Fruit fly (Drosophila melanogaster) whole organism, embryonic: ENCODE data around the gene CG43886.

ENCODE experiments used
- Ada2b ChIP-seq: fragments of 200-800 bp; sonication (Bioruptor generic); IDR thresholded peaks from 2 replicates; pipeline ENCODE4 v1.3.6; 2022; ENCODE audit warnings: missing biosample characterization, missing genetic modification characterization
- C15 ChIP-seq: fragments of 200-800 bp; sonication (Bioruptor generic); IDR thresholded peaks from 3 replicates; pipeline ENCODE4 v1.3.6; 2022; ENCODE audit warnings: missing biosample characterization, missing genetic modification characterization
- CG10321 ChIP-seq: fragments of 200-800 bp; sonication (Bioruptor generic); IDR thresholded peaks from 2 replicates; pipeline ENCODE4 v1.3.6; 2022; ENCODE audit warnings: missing biosample characterization, missing genetic modification characterization
- CG10565 ChIP-seq: fragments of 200-800 bp; sonication (Bioruptor generic); optimal IDR thresholded peaks from 3 replicates; lab custom pipeline; 2016; ENCODE audit warnings: missing biosample characterization, mild to moderate bottlenecking, missing genetic modification characterization
- CG12744 ChIP-seq: fragments of 200-800 bp; sonication (Bioruptor generic); optimal IDR thresholded peaks from 2 replicates; lab custom pipeline; 2016; ENCODE audit warnings: missing biosample characterization, missing genetic modification characterization
- CG13424 ChIP-seq: fragments of 200-800 bp; sonication (Bioruptor generic); optimal IDR thresholded peaks from 2 replicates; lab custom pipeline; 2019; ENCODE audit warnings: missing biosample characterization, mild to moderate bottlenecking, missing genetic modification characterization, moderate library complexity
- CG13624 ChIP-seq: fragments of 200-800 bp; sonication (Bioruptor generic); optimal IDR thresholded peaks from 2 replicates; lab custom pipeline; 2016; ENCODE audit warnings: missing biosample characterization, missing genetic modification characterization
- CG14965 ChIP-seq: fragments of 200-800 bp; sonication (Bioruptor generic); optimal IDR thresholded peaks from 2 replicates; lab custom pipeline; 2016; ENCODE audit warnings: missing biosample characterization, missing genetic modification characterization, borderline replicate concordance
- CG15514 ChIP-seq: fragments of 200-800 bp; sonication (Bioruptor generic); optimal IDR thresholded peaks from 3 replicates; lab custom pipeline; 2017; ENCODE audit warnings: missing biosample characterization, missing genetic modification characterization, mild to moderate bottlenecking, moderate library complexity, missing genetic modification reagents
- CG16815 ChIP-seq: fragments of 200-800 bp; sonication (Bioruptor generic); optimal IDR thresholded peaks from 3 replicates; lab custom pipeline; 2017; ENCODE audit warnings: missing biosample characterization, mild to moderate bottlenecking, missing genetic modification characterization
- CG17328 ChIP-seq: fragments of 200-800 bp; sonication (Bioruptor generic); IDR thresholded peaks from 2 replicates; pipeline ENCODE4 v1.3.6; 2022; ENCODE audit warnings: missing biosample characterization, missing genetic modification characterization
- CG17912 ChIP-seq: fragments of 200-800 bp; sonication (Bioruptor generic); optimal IDR thresholded peaks from 2 replicates; lab custom pipeline; 2018; ENCODE audit warnings: missing biosample characterization, mild to moderate bottlenecking, missing genetic modification characterization
- CG2875 ChIP-seq: fragments of 200-800 bp; sonication (Bioruptor generic); optimal IDR thresholded peaks from 2 replicates; lab custom pipeline; 2017; ENCODE audit warnings: missing biosample characterization, mild to moderate bottlenecking, missing genetic modification characterization, missing genetic modification reagents
- CG31365 ChIP-seq: fragments of 200-800 bp; sonication (Bioruptor generic); optimal IDR thresholded peaks from 2 replicates; lab custom pipeline; 2018; ENCODE audit warnings: missing biosample characterization, mild to moderate bottlenecking, missing genetic modification characterization
- CG3163 ChIP-seq: fragments of 200-800 bp; sonication (Bioruptor generic); optimal IDR thresholded peaks from 3 replicates; lab custom pipeline; 2016; ENCODE audit warnings: missing biosample characterization, missing genetic modification characterization
- CG3847 ChIP-seq: fragments of 200-800 bp; sonication (Bioruptor generic); IDR thresholded peaks from 2 replicates; pipeline ENCODE4 v1.3.6; 2022; ENCODE audit warnings: missing biosample characterization, missing genetic modification characterization
- CG42726 ChIP-seq: fragments of 200-800 bp; sonication (Bioruptor generic); IDR thresholded peaks from 2 replicates; pipeline ENCODE4 v1.3.6; 2022; ENCODE audit warnings: missing biosample characterization, missing genetic modification characterization; ENCODE audit not compliant: partially characterized antibody
- CG4707 ChIP-seq: fragments of 200-800 bp; sonication (Bioruptor generic); optimal IDR thresholded peaks from 2 replicates; lab custom pipeline; 2018; ENCODE audit warnings: missing biosample characterization, mild to moderate bottlenecking, missing genetic modification characterization, moderate library complexity
- CG5953 ChIP-seq: fragments of 200-800 bp; sonication (Bioruptor generic); IDR thresholded peaks from 2 replicates; pipeline ENCODE4 v1.3.6; 2022; ENCODE audit warnings: missing biosample characterization, missing genetic modification characterization
- CG6272 ChIP-seq: fragments of 200-800 bp; sonication (Bioruptor generic); IDR thresholded peaks from 2 replicates; pipeline ENCODE4 v1.3.6; 2022; ENCODE audit warnings: missing biosample characterization, missing genetic modification characterization
- CG7271 ChIP-seq: fragments of 200-800 bp; sonication (Bioruptor generic); optimal IDR thresholded peaks from 2 replicates; lab custom pipeline; 2018; ENCODE audit warnings: missing biosample characterization, mild to moderate bottlenecking, missing genetic modification characterization, moderate library complexity
- CG8924 ChIP-seq: fragments of 200-800 bp; optimal IDR thresholded peaks from 3 replicates; lab custom pipeline; 2019; ENCODE audit warnings: missing biosample characterization, mild to moderate bottlenecking, missing genetic modification characterization, moderate library complexity
- Dref ChIP-seq: fragments of 200-800 bp; sonication (Bioruptor generic); IDR thresholded peaks from 2 replicates; pipeline ENCODE4 v1.3.6; 2022; ENCODE audit warnings: missing biosample characterization, missing genetic modification characterization
- E2f1 ChIP-seq: fragments of 200-800 bp; sonication (Bioruptor generic); IDR thresholded peaks from 2 replicates; pipeline ENCODE4 v1.3.6; 2022; ENCODE audit warnings: missing biosample characterization, missing genetic modification characterization
- HHEX ChIP-seq: fragments of 200-800 bp; sonication (Bioruptor generic); optimal IDR thresholded peaks from 3 replicates; lab custom pipeline; 2017; ENCODE audit warnings: missing biosample characterization, mild to moderate bottlenecking, missing genetic modification characterization, missing genetic modification reagents
- Kr ChIP-seq: fragments of 200-800 bp; sonication (Bioruptor generic); optimal IDR thresholded peaks from 2 replicates; lab custom pipeline; 2017; ENCODE audit warnings: missing biosample characterization, mild to moderate bottlenecking, missing genetic modification characterization
- Lhr ChIP-seq: fragments of 200-800 bp; sonication (Bioruptor generic); optimal IDR thresholded peaks from 3 replicates; lab custom pipeline; 2017; ENCODE audit warnings: mild to moderate bottlenecking, missing biosample characterization, missing genetic modification reagents, missing genetic modification characterization
- Lim3 ChIP-seq: fragments of 200-800 bp; sonication (Bioruptor generic); IDR thresholded peaks from 2 replicates; pipeline ENCODE4 v1.3.6; 2022; ENCODE audit warnings: missing biosample characterization, missing genetic modification characterization
- Nf-YA ChIP-seq: fragments of 200-800 bp; sonication (Bioruptor generic); IDR thresholded peaks from 2 replicates; pipeline ENCODE4 v1.3.6; 2022; ENCODE audit warnings: missing biosample characterization, missing genetic modification characterization
- Scr ChIP-seq: fragments of 200-800 bp; sonication (Bioruptor generic); IDR thresholded peaks from 2 replicates; pipeline ENCODE4 v1.3.6; 2022; ENCODE audit warnings: missing biosample characterization, missing genetic modification characterization; ENCODE audit not compliant: partially characterized antibody
- Taf1 ChIP-seq: fragments of 200-800 bp; sonication (Bioruptor generic); IDR thresholded peaks from 2 replicates; pipeline ENCODE4 v1.3.6; 2022; ENCODE audit warnings: missing biosample characterization, missing genetic modification characterization
- Usf ChIP-seq: fragments of 200-800 bp; sonication (Bioruptor generic); optimal IDR thresholded peaks from 2 replicates; lab custom pipeline; 2017; ENCODE audit warnings: missing genotype, missing biosample characterization, missing genetic modification characterization
- cato ChIP-seq: fragments of 200-800 bp; sonication (Bioruptor generic); optimal IDR thresholded peaks from 2 replicates; lab custom pipeline; 2016; ENCODE audit warnings: missing biosample characterization, missing genetic modification characterization, borderline replicate concordance
- caup ChIP-seq: fragments of 200-800 bp; sonication (Bioruptor generic); optimal IDR thresholded peaks from 3 replicates; lab custom pipeline; 2017; ENCODE audit warnings: missing biosample characterization, mild to moderate bottlenecking, missing genetic modification characterization, moderate library complexity; ENCODE audit not compliant: severe bottlenecking
- chinmo ChIP-seq: fragments of 200-800 bp; sonication (Bioruptor generic); IDR thresholded peaks from 4 replicates; pipeline ENCODE4 v1.3.6; 2022; ENCODE audit warnings: missing biosample characterization, missing genetic modification characterization; ENCODE audit not compliant: partially characterized antibody
- ci ChIP-seq: fragments of 200-800 bp; sonication (Bioruptor generic); IDR thresholded peaks from 3 replicates; pipeline ENCODE4 v1.3.6; 2022; ENCODE audit warnings: missing biosample characterization, missing genetic modification characterization
- dimm ChIP-seq: fragments of 200-800 bp; sonication (Bioruptor generic); IDR thresholded peaks from 2 replicates; pipeline ENCODE4 v1.3.6; 2022; ENCODE audit warnings: missing biosample characterization, missing genetic modification characterization
- en ChIP-seq: fragments of 200-800 bp; sonication (Bioruptor generic); optimal IDR thresholded peaks from 2 replicates; lab custom pipeline; 2016; ENCODE audit warnings: missing biosample characterization, missing genetic modification characterization
- inv ChIP-seq: fragments of 200-800 bp; sonication (Bioruptor generic); IDR thresholded peaks from 2 replicates; pipeline ENCODE4 v1.3.6; 2022; ENCODE audit warnings: missing biosample characterization, missing genetic modification characterization; ENCODE audit not compliant: partially characterized antibody
- ken ChIP-seq: fragments of 200-800 bp; sonication (Bioruptor generic); IDR thresholded peaks from 3 replicates; pipeline ENCODE4 v1.3.6; 2022; ENCODE audit warnings: missing biosample characterization, missing genetic modification characterization
- luna ChIP-seq: fragments of 200-800 bp; sonication (Bioruptor generic); optimal IDR thresholded peaks from 2 replicates; lab custom pipeline; 2016; ENCODE audit warnings: missing biosample characterization, missing genetic modification characterization
- mirr ChIP-seq: fragments of 200-800 bp; sonication (Bioruptor generic); optimal IDR thresholded peaks from 3 replicates; lab custom pipeline; 2018; ENCODE audit warnings: missing biosample characterization, mild to moderate bottlenecking, missing genetic modification characterization
- nmo ChIP-seq: fragments of 200-800 bp; sonication (Bioruptor generic); optimal IDR thresholded peaks from 2 replicates; lab custom pipeline; 2018; ENCODE audit warnings: missing biosample characterization, mild to moderate bottlenecking, missing genetic modification characterization, moderate library complexity
- schlank ChIP-seq: fragments of 200-800 bp; sonication (Bioruptor generic); optimal IDR thresholded peaks from 2 replicates; lab custom pipeline; 2018; ENCODE audit warnings: missing biosample characterization, mild to moderate bottlenecking, missing genetic modification characterization
- scrt ChIP-seq: fragments of 200-800 bp; sonication (Bioruptor generic); optimal IDR thresholded peaks from 2 replicates; lab custom pipeline; 2018; ENCODE audit warnings: missing biosample characterization, mild to moderate bottlenecking, missing genetic modification characterization, moderate library complexity
- sd ChIP-seq: fragments of 200-800 bp; sonication (Bioruptor generic); optimal IDR thresholded peaks from 3 replicates; lab custom pipeline; 2018; ENCODE audit warnings: missing biosample characterization, mild to moderate bottlenecking, missing genetic modification characterization, moderate library complexity
- slou ChIP-seq: fragments of 200-800 bp; sonication (Bioruptor generic); optimal IDR thresholded peaks from 3 replicates; lab custom pipeline; 2016; ENCODE audit warnings: missing biosample characterization, missing genetic modification characterization
- sug ChIP-seq: fragments of 200-800 bp; optimal IDR thresholded peaks from 2 replicates; lab custom pipeline; 2019; ENCODE audit warnings: missing biosample characterization, mild to moderate bottlenecking, missing genetic modification characterization, moderate library complexity
- tio ChIP-seq: fragments of 200-800 bp; sonication (Bioruptor generic); optimal IDR thresholded peaks from 2 replicates; lab custom pipeline; 2017; ENCODE audit warnings: missing biosample characterization, missing genetic modification characterization, inconsistent platforms

CG43886 gene

dm6 chr3L:8177795-8178564, 18.4 kb upstream of the CG43886 start, which contains the start of gene Nmt (continued):
- TF ChIP-seq Kr (GFP tag; lab: Kevin White, UChicago) (no peak), CG12744 (GFP tag; lab: Kevin White, UChicago) (no peak), inv (GFP tag; lab: Robert Waterston, UW) (peak; percentile 66), luna (GFP tag; lab: Kevin White, UChicago) (no peak), Ada2b (0 out of 2 replicates have a peak, but pooled peaks have one; percentile 36), ci (GFP tag; lab: Robert Waterston, UW) (peak; percentile 64; the same call in 1 of the 3 replicates), CG31365 (tag; lab: Kevin White, UChicago) (no peak), CG3847 (GFP tag; lab: Robert Waterston, UW) (peak; percentile 25), CG17912 (no peak), CG15514 (peak; percentile 39), Lim3 (GFP tag; lab: Robert Waterston, UW) (no peak), CG6272 (GFP tag; lab: Robert Waterston, UW) (no peak), tio (GFP tag; lab: Kevin White, UChicago) (no peak), schlank (tag; lab: Kevin White, UChicago) (no peak), slou (GFP tag; lab: Kevin White, UChicago) (no peak), C15 (GFP tag; lab: Robert Waterston, UW) (no peak), CG10321 (no peak), HHEX (GFP tag; lab: Kevin White, UChicago) (no peak), CG7271 (tag; lab: Kevin White, UChicago) (no peak), Dref (GFP tag; lab: Robert Waterston, UW) (peak; percentile 75), CG13424 (tag; lab: Kevin White, UChicago) (peak; percentile 18), chinmo (peak; percentile 78; the same call in 3 of the 4 replicates), scrt (GFP tag; lab: Kevin White, UChicago) (no peak), Scr (GFP tag; lab: Robert Waterston, UW) (peak; percentile 75), sug (no peak), CG8924 (tag; lab: Kevin White, UChicago) (no peak), cato (no peak), Usf (GFP tag; lab: Kevin White, UChicago) (no peak), CG4707 (GFP tag; lab: Kevin White, UChicago) (no peak), Nf-YA (GFP tag; lab: Robert Waterston, UW) (no peak), ken (GFP tag; lab: Robert Waterston, UW) (no peak), en (GFP tag; lab: Kevin White, UChicago) (no peak), caup (GFP tag; lab: Kevin White, UChicago) (no peak), CG14965 (GFP tag; lab: Kevin White, UChicago) (no peak), CG10565 (GFP tag; lab: Kevin White, UChicago) (no peak), CG16815 (GFP tag; lab: Kevin White, UChicago) (no peak), Lhr (no peak), CG13624 (GFP tag; lab: Kevin White, UChicago) (no peak), CG3163 (GFP tag; lab: Kevin White, UChicago) (no peak), CG2875 (GFP tag; lab: Kevin White, UChicago) (no peak), CG17328 (GFP tag; lab: Robert Waterston, UW) (peak; percentile 29; the same call in 1 of the 2 replicates), mirr (GFP tag; lab: Kevin White, UChicago) (no peak), Taf1 (GFP tag; lab: Robert Waterston, UW) (no peak), CG5953 (GFP tag; lab: Robert Waterston, UW) (peak; percentile 7; the same call in 1 of the 2 replicates), nmo (GFP tag; lab: Kevin White, UChicago) (no peak), E2f1 (GFP tag; lab: Robert Waterston, UW) (no peak), dimm (no peak), sd (tag; lab: Kevin White, UChicago) (no peak), CG42726 (peak; percentile 35; the same call in 1 of the 2 replicates)
